Worm (Caenorhabditis elegans) whole organism, L2 larva: ENCODE data around the gene scl-7.

Experiments
- R02D3.7 ChIP-seq: fragments of 150-350 bp; optimal IDR thresholded peaks from 2 replicates; lab custom pipeline; 2014; ENCODE audit warnings: missing biosample characterization, missing genetic modification characterization
- ZK546.5 ChIP-seq: sonication (generic microtip); optimal IDR thresholded peaks from 2 replicates; lab custom pipeline; 2017; ENCODE audit warnings: missing biosample characterization, missing genetic modification characterization
- blmp-1 ChIP-seq: sonication (generic microtip); optimal IDR thresholded peaks from 2 replicates; lab custom pipeline; 2017; ENCODE audit warnings: missing genetic modification characterization, mild to moderate bottlenecking, missing compliant biosample characterization, antibody characterized with exemption, moderate library complexity; ENCODE audit not compliant: insufficient read depth
- egl-27 ChIP-seq: sonication (generic microtip); optimal IDR thresholded peaks from 3 replicates; lab custom pipeline; 2017; ENCODE audit warnings: missing biosample characterization, missing genetic modification reagents, missing genetic modification characterization
- lin-13 ChIP-seq: fragments of 150-350 bp; optimal IDR thresholded peaks from 2 replicates; lab custom pipeline; 2014; ENCODE audit warnings: missing biosample characterization, missing genetic modification reagents, missing genetic modification characterization
- lin-39 ChIP-seq: fragments of 150-350 bp; optimal IDR thresholded peaks from 2 replicates; lab custom pipeline; 2014; ENCODE audit warnings: missing biosample characterization, missing genetic modification reagents, missing genetic modification characterization
- nhr-237 ChIP-seq: fragments of 150-350 bp; optimal IDR thresholded peaks from 2 replicates; lab custom pipeline; 2014; ENCODE audit warnings: missing biosample characterization, missing genetic modification characterization
- snpc-4 ChIP-seq: fragments of 150-350 bp; optimal IDR thresholded peaks from 2 replicates; lab custom pipeline; 2014; ENCODE audit warnings: missing biosample characterization, missing genetic modification characterization
- unc-39 ChIP-seq: fragments of 150-350 bp; optimal IDR thresholded peaks from 2 replicates; lab custom pipeline; 2014; ENCODE audit warnings: missing biosample characterization, missing genetic modification characterization
- ztf-11 ChIP-seq: sonication (generic microtip); optimal IDR thresholded peaks from 2 replicates; lab custom pipeline; 2017; ENCODE audit warnings: missing biosample characterization, missing genetic modification characterization

- no peak for TF ChIP-seq lin-13 (GFP tag; lab: Kevin White, UChicago)
- no peak for TF ChIP-seq egl-27 (tag; lab: Kevin White, UChicago)
- no peak for TF ChIP-seq nhr-237 (tag; lab: Kevin White, UChicago)
- TF ChIP-seq blmp-1 (tag; lab: Kevin White, UChicago): no peak
- no peak for TF ChIP-seq R02D3.7 (tag; lab: Kevin White, UChicago)
- no peak for TF ChIP-seq ztf-11 (tag; lab: Kevin White, UChicago)
- no peak for TF ChIP-seq lin-39 (tag; lab: Kevin White, UChicago)
- TF ChIP-seq snpc-4: no peak
- no peak for TF ChIP-seq ZK546.5
- TF ChIP-seq unc-39 (tag; lab: Kevin White, UChicago): no peak
These were observed 28.8 kb upstream of the scl-7 start for ce11 chrIV:13041486-13041885.
